Worm (Caenorhabditis elegans) whole organism, midembryonic: Measurements from ENCODE around the gene C44B11.6.

Experiments used
- med-1 ChIP-seq: sonication (generic microtip); optimal IDR thresholded peaks from 2 replicates; lab custom pipeline; 2017; ENCODE audit warnings: missing genetic modification characterization, mild to moderate bottlenecking, missing compliant biosample characterization, antibody characterized with exemption, missing genetic modification reagents; ENCODE audit not compliant: insufficient read depth
- tab-1 ChIP-seq: fragments of 200-800 bp; sonication (Bioruptor generic); IDR thresholded peaks from 2 replicates; pipeline ENCODE4 v1.3.6; 2022; ENCODE audit warnings: missing genetic modification characterization, missing compliant biosample characterization
- ztf-29 ChIP-seq: fragments of 200-800 bp; sonication (Bioruptor generic); IDR thresholded peaks from 2 replicates; pipeline ENCODE4 v1.3.6; 2022; ENCODE audit warnings: missing genetic modification reagents, missing genetic modification characterization, missing compliant biosample characterization

- TF ChIP-seq med-1 (GFP tag; lab: Kevin White, UChicago), result no peak
- TF ChIP-seq tab-1, result no peak
- TF ChIP-seq ztf-29 (GFP tag; lab: Robert Waterston, UW), result no peak
Observed at ce11 chrIII:3129036-3129435, 23.9 kb upstream of the C44B11.6 start, which contains the start of gene Y53G8B.1.
